Worm (Caenorhabditis elegans) whole organism, young adult: Measurements from ENCODE around the gene F59A1.18.

Experiments
- C06A6.2 ChIP-seq: fragments of 200-800 bp; sonication (Bioruptor generic); conservative IDR thresholded peaks from 2 replicates; pipeline ENCODE4 v1.3.6; 2022; ENCODE audit warnings: missing genetic modification characterization, missing compliant biosample characterization
- C17E4.6 ChIP-seq: fragments of 200-800 bp; sonication (Bioruptor generic); IDR thresholded peaks from 2 replicates; pipeline ENCODE4 v1.3.6; 2022; ENCODE audit warnings: missing genetic modification reagents, missing genetic modification characterization, missing compliant biosample characterization
- F10E7.11 ChIP-seq: sonication (generic microtip); optimal IDR thresholded peaks from 2 replicates; lab custom pipeline; 2017; ENCODE audit warnings: mild to moderate bottlenecking, missing genetic modification characterization, moderate library complexity, missing compliant biosample characterization
- Y53F4B.3 ChIP-seq: fragments of 200-800 bp; sonication (Bioruptor generic); IDR thresholded peaks from 2 replicates; pipeline ENCODE4 v1.3.6; 2022; ENCODE audit warnings: missing genetic modification reagents, missing genetic modification characterization, missing compliant biosample characterization
- bed-2 ChIP-seq: fragments of 200-800 bp; sonication (Bioruptor generic); IDR thresholded peaks from 2 replicates; pipeline ENCODE4 v1.3.6; 2022; ENCODE audit warnings: missing genetic modification reagents, missing genetic modification characterization, missing compliant biosample characterization
- dpl-1 ChIP-seq: fragments of 150-350 bp; optimal IDR thresholded peaks from 2 replicates; lab custom pipeline; 2014; ENCODE audit warnings: missing biosample characterization, missing genetic modification reagents, missing genetic modification characterization
- efl-1 ChIP-seq: fragments of 150-350 bp; optimal IDR thresholded peaks from 2 replicates; lab custom pipeline; 2014; ENCODE audit warnings: missing biosample characterization, missing genetic modification reagents, missing genetic modification characterization
- him-1 ChIP-seq: sonication (generic microtip); optimal IDR thresholded peaks from 2 replicates; lab custom pipeline; 2016; ENCODE audit warnings: missing genotype, missing genetic modification reagents, missing genetic modification characterization, missing compliant biosample characterization
- hmg-1.2 ChIP-seq: fragments of 200-800 bp; sonication (Bioruptor generic); IDR thresholded peaks from 2 replicates; pipeline ENCODE4 v1.3.6; 2022; ENCODE audit warnings: missing genetic modification reagents, missing genetic modification characterization, missing compliant biosample characterization
- lag-1 ChIP-seq: fragments of 200-800 bp; sonication (Bioruptor generic); IDR thresholded peaks from 2 replicates; pipeline ENCODE4 v1.3.6; 2022; ENCODE audit warnings: missing genetic modification reagents, missing genetic modification characterization, missing compliant biosample characterization
- lin-35 ChIP-seq, 3 experiments: fragments of 150-350 bp in 2 of 3; sonication (generic microtip) in 1 of 3; optimal IDR thresholded peaks; 2 replicates each; lab custom pipeline; 2014 to 2018; ENCODE audit warnings: missing biosample characterization in 3 of 3, missing genetic modification characterization in 3 of 3, missing genetic modification reagents in 3 of 3
- pbrm-1 ChIP-seq: fragments of 200-800 bp; sonication (Bioruptor generic); IDR thresholded peaks from 2 replicates; pipeline ENCODE4 v1.3.6; 2022; ENCODE audit warnings: missing genetic modification reagents, missing genetic modification characterization, missing compliant biosample characterization
- unc-62 ChIP-seq: fragments of 150-350 bp; optimal IDR thresholded peaks from 2 replicates; lab custom pipeline; 2014; ENCODE audit warnings: missing biosample characterization, missing genetic modification reagents, missing genetic modification characterization

DNA sequence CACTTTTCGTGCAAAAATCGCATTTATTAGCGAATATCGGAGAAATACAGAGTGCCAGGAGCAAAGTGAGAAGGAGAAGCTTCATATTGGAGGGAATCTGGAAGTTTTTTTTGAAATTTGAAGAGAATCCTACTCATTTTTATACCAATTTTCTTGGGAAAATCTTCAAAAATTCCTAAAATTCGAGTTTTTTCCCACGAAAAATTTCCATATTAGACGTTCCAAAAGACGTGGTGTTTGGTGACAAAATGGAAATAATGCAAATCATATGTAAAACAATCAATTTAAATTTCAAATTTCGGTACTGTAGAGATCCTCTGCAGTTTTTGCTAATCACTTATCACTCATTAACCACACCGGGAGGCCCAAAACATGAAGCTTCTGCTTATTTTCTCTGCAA lies 1.9 kb downstream of the F59A1.18 start, which contains the start of the genes F59A1.16 and F59A1.6:
- TF ChIP-seq F10E7.11: no peak
- TF ChIP-seq C17E4.6 (GFP tag; lab: Robert Waterston, UW): no peak
- TF ChIP-seq dpl-1: no peak
- no peak for TF ChIP-seq bed-2
- no peak for TF ChIP-seq C06A6.2
- no peak for TF ChIP-seq hmg-1.2
- no peak for TF ChIP-seq him-1 (tag; lab: Kevin White, UChicago)
- TF ChIP-seq efl-1 (GFP tag; lab: Kevin White, UChicago): no peak
- TF ChIP-seq pbrm-1: no peak
- no peak for TF ChIP-seq Y53F4B.3 (GFP tag; lab: Robert Waterston, UW)
- no peak for TF ChIP-seq lin-35 (GFP tag; optimal IDR thresholded peaks at IDR 0.05; lab: Kevin White, UChicago)
- no peak for TF ChIP-seq unc-62
- TF ChIP-seq lag-1 (GFP tag; lab: Robert Waterston, UW): no peak
